Fruit fly (Drosophila melanogaster): ENCODE results near the gene mRpL21.

mRpL21 gene

dm6 chr3L:19261213-19261612 is 6.4 kb upstream of the mRpL21 start, which contains the start of gene Bet1 (continued):
- TF ChIP-seq MESR4 (GFP tag; optimal IDR thresholded peaks at IDR 0.05) (peak; percentile 54), NfI (GFP tag; optimal IDR thresholded peaks at IDR 0.05) (peak; percentile 25), eyg (GFP tag; optimal IDR thresholded peaks at IDR 0.05) (no peak), Trl (optimal IDR thresholded peaks at IDR 0.05) (no peak), Trl (GFP tag; optimal IDR thresholded peaks at IDR 0.05) (no peak), CG14014 (GFP tag; IDR thresholded peaks at IDR 0.05) (0 out of 2 replicates have a peak, but pooled peaks have one; percentile 33), Med (GFP tag) (peak; percentile 55), bsh (GFP tag; optimal IDR thresholded peaks at IDR 0.05) (peak in 1 of 2 experiments; percentile 14), CG3847 (GFP tag; IDR thresholded peaks at IDR 0.05) (0 out of 2 replicates have a peak, but pooled peaks have one; percentile 24), CG4404 (GFP tag; IDR thresholded peaks at IDR 0.05) (peak; percentile 24; the same call in 1 of the 2 replicates), grau (tag; optimal IDR thresholded peaks at IDR 0.05) (peak; percentile 7), dysf (GFP tag; IDR thresholded peaks at IDR 0.05) (peak; percentile 20; the same call in 1 of the 3 replicates), row (GFP tag; IDR thresholded peaks at IDR 0.05) (peak; percentile 70), CG9932 (GFP tag; IDR thresholded peaks at IDR 0.05) (peak; percentile 50), Rfx (GFP tag; IDR thresholded peaks at IDR 0.05) (peak; percentile 58)

- TF ChIP-seq chif (GFP tag; optimal IDR thresholded peaks at IDR 0.05) (no peak), gce (GFP tag; IDR thresholded peaks at IDR 0.05) (no peak), CG15011 (GFP tag; optimal IDR thresholded peaks at IDR 0.05) (no peak), Ada2b (GFP tag; IDR thresholded peaks at IDR 0.05) (0 out of 2 replicates have a peak, but pooled peaks have one; percentile 12), sisA (GFP tag; IDR thresholded peaks at IDR 0.05) (no peak), Gug (GFP tag; IDR thresholded peaks at IDR 0.05) (peak; percentile 13; the same call in 1 of the 4 replicates), Pdp1 (GFP tag; optimal IDR thresholded peaks at IDR 0.05) (peak in 1 of 2 experiments; percentile 96), cad (GFP tag; optimal IDR thresholded peaks at IDR 0.05) (no peak), CG42726 (GFP tag; IDR thresholded peaks at IDR 0.05; ENCODE audit: partially characterized antibody) (no peak), Dip2 (GFP tag; IDR thresholded peaks at IDR 0.05) (no peak), cato (GFP tag; optimal IDR thresholded peaks at IDR 0.05; ENCODE audit: borderline replicate concordance) (no peak), pnt (GFP tag; optimal IDR thresholded peaks at IDR 0.05) (no peak), CG6854 (GFP tag; optimal IDR thresholded peaks at IDR 0.05) (peak; percentile 15), CG10147 (GFP tag; optimal IDR thresholded peaks at IDR 0.05) (peak; percentile 37), Ravus (GFP tag; IDR thresholded peaks at IDR 0.05) (no peak), abd-A (tag; optimal IDR thresholded peaks at IDR 0.05) (no peak), CG13624 (GFP tag; optimal IDR thresholded peaks at IDR 0.05) (peak; percentile 1), Doc2 (GFP tag; IDR thresholded peaks at IDR 0.05) (no peak), pita (GFP tag; optimal IDR thresholded peaks at IDR 0.05) (no peak), CG12391 (tag; optimal IDR thresholded peaks at IDR 0.05) (peak; percentile 11), hth (optimal IDR thresholded peaks at IDR 0.05) (no peak), tx (GFP tag; optimal IDR thresholded peaks at IDR 0.05) (no peak), hb (GFP tag; IDR thresholded peaks at IDR 0.05; ENCODE audit: partially characterized antibody) (no peak), CG4282 (GFP tag; optimal IDR thresholded peaks at IDR 0.05) (no peak), Hsf (GFP tag; optimal IDR thresholded peaks at IDR 0.05) (no peak), Atf-2 (GFP tag; optimal IDR thresholded peaks at IDR 0.05) (no peak), CG6813 (GFP tag; optimal IDR thresholded peaks at IDR 0.05) (no peak), CG9932 (GFP tag; IDR thresholded peaks at IDR 0.05) (peak; percentile 73), HHEX (GFP tag; optimal IDR thresholded peaks at IDR 0.05) (no peak), gcm (GFP tag; optimal IDR thresholded peaks at IDR 0.05) (no peak), unc-4 (GFP tag; IDR thresholded peaks at IDR 0.05; ENCODE audit: partially characterized antibody) (no peak), z (GFP tag; IDR thresholded peaks at IDR 0.05) (no peak), HmgD (GFP tag; optimal IDR thresholded peaks at IDR 0.05) (no peak), Lpt (GFP tag; optimal IDR thresholded peaks at IDR 0.05) (no peak), CG14710 (tag; optimal IDR thresholded peaks at IDR 0.05) (peak; percentile 6), CG18262 (tag; optimal IDR thresholded peaks at IDR 0.05) (no peak)
Observed at dm6 chr3L:19260278-19260803, 5.5 kb upstream of the mRpL21 start, which contains the start of gene nes. nes (minus strand) TSS chr3L:19260679.
